Fruit fly (Drosophila melanogaster) whole organism, embryonic: ENCODE results near the gene trk.

Source experiments
- Atf3 ChIP-seq: fragments of 200-800 bp; sonication (Bioruptor generic); optimal IDR thresholded peaks from 3 replicates; lab custom pipeline; 2016; ENCODE audit warnings: missing biosample characterization, missing genetic modification characterization
- B-H2 ChIP-seq: fragments of 200-800 bp; sonication (Bioruptor generic); optimal IDR thresholded peaks from 2 replicates; lab custom pipeline; 2018; ENCODE audit warnings: missing biosample characterization, mild to moderate bottlenecking, missing genetic modification characterization
- CG11247 ChIP-seq: fragments of 200-800 bp; sonication (Bioruptor generic); IDR thresholded peaks from 2 replicates; pipeline ENCODE4 v1.3.6; 2022; ENCODE audit warnings: missing biosample characterization, missing genetic modification characterization
- CG11696 ChIP-seq: fragments of 200-800 bp; sonication (Bioruptor generic); IDR thresholded peaks from 2 replicates; pipeline ENCODE4 v1.3.6; 2022; ENCODE audit warnings: missing biosample characterization, missing genetic modification characterization
- CG12071 ChIP-seq: fragments of 200-800 bp; sonication (Bioruptor generic); optimal IDR thresholded peaks from 3 replicates; lab custom pipeline; 2018; ENCODE audit warnings: missing biosample characterization, mild to moderate bottlenecking, missing genetic modification characterization
- CG12104 ChIP-seq: fragments of 200-800 bp; sonication (Bioruptor generic); optimal IDR thresholded peaks from 3 replicates; lab custom pipeline; 2016; ENCODE audit warnings: missing biosample characterization, missing genetic modification characterization
- CG13287 ChIP-seq: fragments of 200-800 bp; sonication (Bioruptor generic); IDR thresholded peaks from 2 replicates; pipeline ENCODE4 v1.3.6; 2022; ENCODE audit warnings: missing biosample characterization, missing genetic modification characterization; ENCODE audit not compliant: partially characterized antibody
- CG14710 ChIP-seq: fragments of 200-800 bp; sonication (Bioruptor generic); optimal IDR thresholded peaks from 3 replicates; lab custom pipeline; 2019; ENCODE audit warnings: missing biosample characterization, mild to moderate bottlenecking, missing genetic modification characterization, moderate library complexity
- CG15073 ChIP-seq: fragments of 200-800 bp; sonication (Bioruptor generic); optimal IDR thresholded peaks from 2 replicates; lab custom pipeline; 2016; ENCODE audit warnings: missing biosample characterization, missing genetic modification characterization
- CG1603 ChIP-seq: fragments of 200-800 bp; sonication (Bioruptor generic); optimal IDR thresholded peaks from 2 replicates; lab custom pipeline; 2019; ENCODE audit warnings: missing biosample characterization, mild to moderate bottlenecking, missing genetic modification characterization, moderate library complexity
- CG16813 ChIP-seq: fragments of 200-800 bp; sonication (Bioruptor generic); IDR thresholded peaks from 3 replicates; pipeline ENCODE4 v1.3.6; 2022; ENCODE audit warnings: missing biosample characterization, missing genetic modification characterization; ENCODE audit not compliant: partially characterized antibody
- CG17361 ChIP-seq: fragments of 200-800 bp; sonication (Bioruptor generic); IDR thresholded peaks from 3 replicates; pipeline ENCODE4 v1.3.6; 2022; ENCODE audit warnings: missing biosample characterization, missing genetic modification characterization
- CG17912 ChIP-seq: fragments of 200-800 bp; sonication (Bioruptor generic); optimal IDR thresholded peaks from 2 replicates; lab custom pipeline; 2018; ENCODE audit warnings: missing biosample characterization, mild to moderate bottlenecking, missing genetic modification characterization
- CG32532 ChIP-seq: fragments of 200-800 bp; sonication (Bioruptor generic); IDR thresholded peaks from 2 replicates; pipeline ENCODE4 v1.3.6; 2022; ENCODE audit warnings: missing biosample characterization, missing genetic modification characterization
- CG32772 ChIP-seq: fragments of 200-800 bp; sonication (Bioruptor generic); IDR thresholded peaks from 2 replicates; pipeline ENCODE4 v1.3.6; 2022; ENCODE audit warnings: missing biosample characterization, missing genetic modification characterization
- CG4424 ChIP-seq: fragments of 200-800 bp; sonication (Bioruptor generic); optimal IDR thresholded peaks from 3 replicates; lab custom pipeline; 2016; ENCODE audit warnings: missing biosample characterization, missing genetic modification characterization
- CG6254 ChIP-seq: fragments of 200-800 bp; sonication (Bioruptor generic); optimal IDR thresholded peaks from 3 replicates; lab custom pipeline; 2017; ENCODE audit warnings: mild to moderate bottlenecking, missing biosample characterization, missing genetic modification reagents, missing genetic modification characterization
- CG7839 ChIP-seq: fragments of 200-800 bp; sonication (Bioruptor generic); optimal IDR thresholded peaks from 3 replicates; lab custom pipeline; 2018; ENCODE audit warnings: missing biosample characterization, mild to moderate bottlenecking, missing genetic modification characterization, moderate library complexity
- CG9215 ChIP-seq: fragments of 200-800 bp; sonication (Bioruptor generic); IDR thresholded peaks from 2 replicates; pipeline ENCODE4 v1.3.6; 2022; ENCODE audit warnings: missing biosample characterization, missing genetic modification characterization
- CG9727 ChIP-seq: fragments of 200-800 bp; sonication (Bioruptor generic); optimal IDR thresholded peaks from 3 replicates; lab custom pipeline; 2017; ENCODE audit warnings: missing biosample characterization, mild to moderate bottlenecking, missing genetic modification characterization
- Deaf1 ChIP-seq: fragments of 200-800 bp; optimal IDR thresholded peaks from 3 replicates; lab custom pipeline; 2019; ENCODE audit warnings: missing biosample characterization, mild to moderate bottlenecking, missing genetic modification characterization, moderate library complexity
- E2f1 ChIP-seq: fragments of 200-800 bp; sonication (Bioruptor generic); IDR thresholded peaks from 2 replicates; pipeline ENCODE4 v1.3.6; 2022; ENCODE audit warnings: missing biosample characterization, missing genetic modification characterization
- Gsc ChIP-seq: fragments of 200-800 bp; sonication (Bioruptor generic); IDR thresholded peaks from 2 replicates; pipeline ENCODE4 v1.3.6; 2022; ENCODE audit warnings: missing biosample characterization, missing genetic modification characterization
- HLH3B ChIP-seq: fragments of 200-800 bp; sonication (Bioruptor generic); IDR thresholded peaks from 2 replicates; pipeline ENCODE4 v1.3.6; 2022; ENCODE audit warnings: missing biosample characterization, missing genetic modification characterization
- HLH4C ChIP-seq: fragments of 200-800 bp; sonication (Bioruptor generic); IDR thresholded peaks from 3 replicates; pipeline ENCODE4 v1.3.6; 2022; ENCODE audit warnings: missing biosample characterization, missing genetic modification characterization; ENCODE audit not compliant: partially characterized antibody
- MBD-R2 ChIP-seq: fragments of 200-800 bp; sonication (Bioruptor generic); IDR thresholded peaks from 2 replicates; pipeline ENCODE4 v1.3.6; 2022; ENCODE audit warnings: missing biosample characterization, missing genetic modification characterization
- MESR4 ChIP-seq: fragments of 200-800 bp; sonication (Bioruptor generic); optimal IDR thresholded peaks from 2 replicates; lab custom pipeline; 2018; ENCODE audit warnings: missing biosample characterization, mild to moderate bottlenecking, missing genetic modification characterization, moderate library complexity
- Mes4 ChIP-seq: fragments of 200-800 bp; sonication (Bioruptor generic); optimal IDR thresholded peaks from 2 replicates; lab custom pipeline; 2016; ENCODE audit warnings: missing biosample characterization, missing genetic modification characterization
- Myb ChIP-seq: fragments of 200-800 bp; sonication (Bioruptor generic); optimal IDR thresholded peaks from 2 replicates; lab custom pipeline; 2016; ENCODE audit warnings: missing biosample characterization, missing genetic modification characterization
- Opbp ChIP-seq: fragments of 200-800 bp; sonication (Bioruptor generic); IDR thresholded peaks from 3 replicates; pipeline ENCODE4 v1.3.6; 2022; ENCODE audit warnings: missing biosample characterization, missing genetic modification characterization; ENCODE audit not compliant: partially characterized antibody
- Side ChIP-seq: fragments of 200-800 bp; sonication (Bioruptor generic); optimal IDR thresholded peaks from 2 replicates; lab custom pipeline; 2016; ENCODE audit warnings: missing biosample characterization, missing genetic modification characterization
- Xbp1 ChIP-seq: fragments of 200-800 bp; sonication (Bioruptor generic); optimal IDR thresholded peaks from 3 replicates; lab custom pipeline; 2016; ENCODE audit warnings: missing biosample characterization, mild to moderate bottlenecking, missing genetic modification characterization
- ab ChIP-seq: fragments of 200-800 bp; sonication (Bioruptor generic); optimal IDR thresholded peaks from 2 replicates; lab custom pipeline; 2016; ENCODE audit warnings: missing biosample characterization, missing genetic modification characterization
- az2 ChIP-seq: fragments of 200-800 bp; sonication (Bioruptor generic); optimal IDR thresholded peaks from 3 replicates; lab custom pipeline; 2016; ENCODE audit warnings: missing biosample characterization, missing genetic modification characterization
- bowl ChIP-seq: fragments of 200-800 bp; sonication (Bioruptor generic); IDR thresholded peaks from 2 replicates; pipeline ENCODE4 v1.3.6; 2022; ENCODE audit warnings: missing biosample characterization, missing genetic modification characterization
- chm ChIP-seq: fragments of 200-800 bp; sonication (Bioruptor generic); IDR thresholded peaks from 2 replicates; pipeline ENCODE4 v1.3.6; 2022; ENCODE audit warnings: missing biosample characterization, missing genetic modification characterization
- chn ChIP-seq: fragments of 200-800 bp; sonication (Bioruptor generic); optimal IDR thresholded peaks from 2 replicates; lab custom pipeline; 2016; ENCODE audit warnings: missing biosample characterization, missing genetic modification characterization
- crc ChIP-seq: fragments of 200-800 bp; sonication (Bioruptor generic); optimal IDR thresholded peaks from 2 replicates; lab custom pipeline; 2016; ENCODE audit warnings: missing biosample characterization, missing genetic modification characterization
- dm ChIP-seq: fragments of 200-800 bp; sonication (Bioruptor generic); optimal IDR thresholded peaks from 3 replicates; lab custom pipeline; 2016; ENCODE audit warnings: missing biosample characterization, missing genetic modification characterization
- eve ChIP-seq, 2 experiments: fragments of >200 bp; optimal IDR thresholded peaks; 2 replicates each; lab custom pipeline; 2017; ENCODE audit warnings: missing biosample characterization in 2 of 2, missing genetic modification characterization in 2 of 2
- fd102C ChIP-seq: fragments of 200-800 bp; sonication (Bioruptor generic); optimal IDR thresholded peaks from 2 replicates; lab custom pipeline; 2018; ENCODE audit warnings: missing biosample characterization, mild to moderate bottlenecking, missing genetic modification characterization, moderate library complexity
- fru ChIP-seq: fragments of >200 bp; optimal IDR thresholded peaks from 2 replicates; lab custom pipeline; 2017
- grn ChIP-seq: fragments of 200-800 bp; sonication (Bioruptor generic); optimal IDR thresholded peaks from 3 replicates; lab custom pipeline; 2017; ENCODE audit warnings: missing biosample characterization, missing genetic modification characterization
- hb ChIP-seq: fragments of 200-800 bp; sonication (Bioruptor generic); IDR thresholded peaks from 3 replicates; pipeline ENCODE4 v1.3.6; 2022; ENCODE audit warnings: missing biosample characterization, missing genetic modification characterization; ENCODE audit not compliant: partially characterized antibody
- lola ChIP-seq, 3 experiments: fragments of >200 bp in 2 of 3; fragments of 200-800 bp in 1 of 3; sonication (Bioruptor generic) in 1 of 3; optimal IDR thresholded peaks; 2 replicates each; lab custom pipeline; 2017 to 2019; ENCODE audit warnings: missing biosample characterization in 3 of 3, missing genetic modification characterization in 3 of 3, mild to moderate bottlenecking in 1 of 3, moderate library complexity in 1 of 3
- nmo ChIP-seq: fragments of 200-800 bp; sonication (Bioruptor generic); optimal IDR thresholded peaks from 2 replicates; lab custom pipeline; 2018; ENCODE audit warnings: missing biosample characterization, mild to moderate bottlenecking, missing genetic modification characterization, moderate library complexity
- sd ChIP-seq: fragments of 200-800 bp; sonication (Bioruptor generic); optimal IDR thresholded peaks from 3 replicates; lab custom pipeline; 2018; ENCODE audit warnings: missing biosample characterization, mild to moderate bottlenecking, missing genetic modification characterization, moderate library complexity
- tgo ChIP-seq: fragments of 200-800 bp; sonication (Bioruptor generic); IDR thresholded peaks from 3 replicates; pipeline ENCODE4 v1.3.6; 2022; ENCODE audit warnings: missing biosample characterization, missing genetic modification characterization
- tll ChIP-seq, 2 experiments: fragments of 200-800 bp in 1 of 2; fragments of >200 bp in 1 of 2; sonication (Bioruptor generic) in 1 of 2; optimal IDR thresholded peaks; 2 replicates each; lab custom pipeline; 2017 to 2019; ENCODE audit warnings: missing biosample characterization in 2 of 2, missing genetic modification characterization in 2 of 2, mild to moderate bottlenecking in 1 of 2, moderate library complexity in 1 of 2
- tx ChIP-seq: fragments of 200-800 bp; sonication (Bioruptor generic); optimal IDR thresholded peaks from 2 replicates; lab custom pipeline; 2016; ENCODE audit warnings: missing biosample characterization, missing genetic modification characterization
- zfh2 ChIP-seq: fragments of 200-800 bp; sonication (Bioruptor generic); optimal IDR thresholded peaks from 2 replicates; lab custom pipeline; 2016; ENCODE audit warnings: missing biosample characterization, missing genetic modification characterization

trk gene

dm6 chr2L:10277362-10277761 lies 5.2 kb upstream of the trk start (continued):
- TF ChIP-seq CG11696 (GFP tag; lab: Robert Waterston, UW) (no peak), MBD-R2 (GFP tag; lab: Robert Waterston, UW) (peak; percentile 37; the same call in 1 of the 2 replicates), Opbp (GFP tag; lab: Robert Waterston, UW) (peak; percentile 96), HLH4C (GFP tag; lab: Robert Waterston, UW) (peak; percentile 87), hb (GFP tag; lab: Robert Waterston, UW) (peak; percentile 82), CG13287 (peak; percentile 85), B-H2 (GFP tag; lab: Kevin White, UChicago) (peak; percentile 9), Mes4 (no peak), CG32532 (GFP tag; lab: Robert Waterston, UW) (no peak), Myb (no peak), lola (GFP tag; optimal IDR thresholded peaks at IDR 0.05; lab: Kevin White, UChicago) (no peak), MESR4 (GFP tag; lab: Kevin White, UChicago) (no peak), sd (tag; lab: Kevin White, UChicago) (no peak), fd102C (GFP tag; lab: Kevin White, UChicago) (no peak), CG14710 (tag; lab: Kevin White, UChicago) (no peak), CG16813 (GFP tag; lab: Robert Waterston, UW) (peak; percentile 90)

- TF ChIP-seq Deaf1 (tag; lab: Kevin White, UChicago) (no peak), CG9727 (GFP tag; lab: Kevin White, UChicago) (no peak), CG7839 (no peak), Gsc (no peak), grn (GFP tag; lab: Kevin White, UChicago) (no peak), CG6254 (no peak), nmo (GFP tag; lab: Kevin White, UChicago) (no peak), HLH3B (GFP tag; lab: Robert Waterston, UW) (no peak), Xbp1 (GFP tag; lab: Kevin White, UChicago) (peak; percentile 39), chm (no peak), ab (GFP tag; lab: Kevin White, UChicago) (no peak), CG9215 (GFP tag; lab: Robert Waterston, UW) (no peak), CG11247 (GFP tag; lab: Robert Waterston, UW) (no peak), CG12104 (GFP tag; lab: Kevin White, UChicago) (no peak), CG15073 (no peak), CG17361 (GFP tag; lab: Robert Waterston, UW) (peak; percentile 30; the same call in 1 of the 3 replicates), fru (lab: Kevin White, UChicago) (no peak), chn (peak; percentile 42), Atf3 (no peak), CG32772 (no peak), Side (GFP tag; lab: Kevin White, UChicago) (peak; percentile 39), tgo (GFP tag; lab: Robert Waterston, UW) (no peak), dm (GFP tag; lab: Kevin White, UChicago) (peak; percentile 5), zfh2 (GFP tag; lab: Kevin White, UChicago) (no peak), CG4424 (GFP tag; lab: Kevin White, UChicago) (no peak), az2 (peak; percentile 32), CG17912 (no peak), crc (GFP tag; lab: Kevin White, UChicago) (no peak), eve (GFP tag; optimal IDR thresholded peaks at IDR 0.05; lab: Kevin White, UChicago) (peak in 1 of 2 experiments; percentile 81), CG12071 (GFP tag; lab: Kevin White, UChicago) (no peak), tx (GFP tag; lab: Kevin White, UChicago) (no peak), bowl (GFP tag; lab: Robert Waterston, UW) (no peak), tll (GFP tag; optimal IDR thresholded peaks at IDR 0.05; lab: Kevin White, UChicago) (no peak), E2f1 (GFP tag; lab: Robert Waterston, UW) (peak; percentile 38; the same call in 1 of the 2 replicates), CG1603 (tag; lab: Kevin White, UChicago) (peak; percentile 65)
Measured at dm6 chr2L:10276846-10277245, 4.7 kb upstream of the trk start.
